Fruit fly (Drosophila melanogaster) whole organism, embryonic: ENCODE results near the gene Pk34A.

Source experiments
- Atf-2 ChIP-seq: fragments of 200-800 bp; sonication (Bioruptor generic); optimal IDR thresholded peaks from 2 replicates; lab custom pipeline; 2016; ENCODE audit warnings: missing biosample characterization, missing genetic modification characterization
- CG15073 ChIP-seq: fragments of 200-800 bp; sonication (Bioruptor generic); optimal IDR thresholded peaks from 2 replicates; lab custom pipeline; 2016; ENCODE audit warnings: missing biosample characterization, missing genetic modification characterization
- CG8478 ChIP-seq: fragments of >200 bp; optimal IDR thresholded peaks from 2 replicates; lab custom pipeline; 2018
- Hmr ChIP-seq: fragments of 200-800 bp; sonication (Bioruptor generic); optimal IDR thresholded peaks from 3 replicates; lab custom pipeline; 2017; ENCODE audit warnings: mild to moderate bottlenecking, missing biosample characterization, missing genetic modification reagents, missing genetic modification characterization

dm6 chr2L:13179095-13179494 lies 20.5 kb downstream of the Pk34A start, which contains the start of gene Alg7:
- TF ChIP-seq Atf-2 (GFP tag; lab: Kevin White, UChicago) (no peak), Hmr (GFP tag; lab: Kevin White, UChicago) (no peak), CG15073 (no peak), CG8478 (no peak)
